Fruit fly (Drosophila melanogaster): ENCODE measurements around the gene CG33120.

- TF ChIP-seq CTCF (optimal IDR thresholded peaks at IDR 0.05), result no peak
- TF ChIP-seq CG8478 (optimal IDR thresholded peaks at IDR 0.05), result no peak
These were observed 47.9 kb downstream of the CG33120 start for dm6 chr2L:18796446-18796845.
